Worm (Caenorhabditis elegans) whole organism, L4 larva: ENCODE results near the gene bus-8B.

Experiments
- F44E2.7 ChIP-seq: fragments of 200-800 bp; sonication (Bioruptor generic); IDR thresholded peaks from 2 replicates; pipeline ENCODE4 v2.1.2; 2022; ENCODE audit warnings: missing genetic modification characterization, missing compliant biosample characterization
- Y5F2A.4 ChIP-seq: fragments of 200-800 bp; sonication (Bioruptor generic); optimal IDR thresholded peaks from 2 replicates; lab custom pipeline; 2018; ENCODE audit warnings: mild to moderate bottlenecking, missing genetic modification characterization, missing compliant biosample characterization
- aly-2 ChIP-seq: sonication (generic microtip); optimal IDR thresholded peaks from 2 replicates; lab custom pipeline; 2018; ENCODE audit warnings: missing biosample characterization, missing genetic modification characterization
- ama-1 ChIP-seq: fragments of 150-350 bp; optimal IDR thresholded peaks from 2 replicates; lab custom pipeline; 2014; ENCODE audit warnings: inconsistent platforms, mixed read lengths
- ceh-82 ChIP-seq: sonication (generic microtip); optimal IDR thresholded peaks from 2 replicates; lab custom pipeline; 2017; ENCODE audit warnings: missing biosample characterization, missing genetic modification characterization
- mxl-2 ChIP-seq: fragments of 200-800 bp; sonication (Bioruptor generic); conservative IDR thresholded peaks from 2 replicates; pipeline ENCODE4 v1.3.6; 2022; ENCODE audit warnings: missing genetic modification reagents, missing genetic modification characterization, missing compliant biosample characterization
- pha-4 ChIP-seq, 2 experiments: fragments of 150-350 bp in 1 of 2; fragments of 200-800 bp in 1 of 2; sonication (Bioruptor generic) in 1 of 2; IDR thresholded peaks in 1 of 2; optimal IDR thresholded peaks in 1 of 2; 2 replicates each; pipeline versions ENCODE4 v1.3.6 to Lab custom; 2014 to 2022; ENCODE audit warnings: missing genetic modification characterization in 2 of 2, missing genetic modification reagents in 2 of 2, missing biosample characterization in 1 of 2, missing compliant biosample characterization in 1 of 2
- pqm-1 ChIP-seq: sonication (generic microtip); optimal IDR thresholded peaks from 2 replicates; lab custom pipeline; 2017; ENCODE audit warnings: missing biosample characterization, missing genetic modification characterization

DNA sequence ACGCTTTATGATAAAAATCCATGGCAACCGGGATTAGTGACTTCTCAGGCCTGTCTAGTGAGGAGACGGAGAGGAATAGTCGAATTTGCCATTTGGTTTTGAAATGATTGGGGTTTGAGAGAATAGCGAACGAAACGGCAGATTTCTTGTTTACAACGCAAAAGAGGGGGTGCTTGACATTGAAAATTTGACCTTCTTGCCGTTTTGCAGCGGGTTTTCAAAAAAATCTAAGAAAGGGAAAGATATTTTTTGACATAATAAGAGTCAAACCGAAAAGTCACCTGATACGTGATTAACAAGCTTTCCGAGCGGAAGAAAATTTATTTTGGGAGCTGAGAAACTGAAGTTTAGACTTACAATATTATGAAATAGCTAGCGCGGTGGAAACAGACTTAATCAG lies 24.7 kb downstream of the bus-8B start:
- TF ChIP-seq ceh-82 (tag; lab: Kevin White, UChicago) (no peak), ama-1 (lab: Kevin White, UChicago) (no peak), Y5F2A.4 (GFP tag; lab: Kevin White, UChicago) (no peak), F44E2.7 (GFP tag; lab: Robert Waterston, UW) (no peak), aly-2 (tag; lab: Kevin White, UChicago) (no peak), pha-4 (GFP tag; IDR thresholded peaks at IDR 0.05; lab: Robert Waterston, UW) (no peak), pha-4 (tag; optimal IDR thresholded peaks at IDR 0.05; lab: Kevin White, UChicago) (no peak), mxl-2 (no peak), pqm-1 (no peak)
